Worm (Caenorhabditis elegans) whole organism, mixed stage, embryonic: ENCODE data around the gene K09C4.7.

Experiments used
- elt-3 ChIP-seq: fragments of 150-350 bp; optimal IDR thresholded peaks from 2 replicates; lab custom pipeline; 2014; ENCODE audit warnings: missing biosample characterization, missing genetic modification characterization
- flh-1 ChIP-seq: fragments of 200-800 bp; sonication (Bioruptor generic); optimal IDR thresholded peaks from 2 replicates; lab custom pipeline; 2018; ENCODE audit warnings: mild to moderate bottlenecking, missing genetic modification characterization, moderate library complexity, missing compliant biosample characterization
- nhr-12 ChIP-seq: fragments of 150-350 bp; optimal IDR thresholded peaks from 2 replicates; lab custom pipeline; 2014; ENCODE audit warnings: missing biosample characterization, missing genetic modification characterization
- sptf-1 ChIP-seq: sonication (generic microtip); optimal IDR thresholded peaks from 2 replicates; lab custom pipeline; 2017; ENCODE audit warnings: mild to moderate bottlenecking, missing genetic modification characterization, moderate library complexity, missing compliant biosample characterization

DNA sequence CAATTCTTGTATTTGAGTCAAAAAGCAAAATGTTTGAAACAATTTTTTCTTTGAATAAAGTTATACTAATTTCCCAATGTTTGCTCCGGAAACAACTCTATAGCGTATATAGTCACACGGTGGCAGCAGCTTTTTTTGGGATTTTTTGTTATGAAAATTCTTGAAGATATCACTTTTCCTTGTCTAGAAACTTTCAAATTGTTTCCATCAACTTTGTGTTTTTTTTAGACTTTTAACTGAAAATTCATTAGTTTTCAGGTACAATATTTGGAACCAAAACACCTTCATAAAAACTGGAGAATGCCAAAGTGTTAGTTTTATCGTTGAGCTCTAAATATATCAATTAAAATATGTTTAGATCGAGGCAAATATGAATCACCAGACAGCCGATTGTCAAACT is at the start of gene K09C4.7:
- TF ChIP-seq sptf-1 (no peak), flh-1 (no peak), elt-3 (tag; lab: Kevin White, UChicago) (no peak), nhr-12 (tag; lab: Kevin White, UChicago) (no peak)
